Fruit fly (Drosophila melanogaster): ENCODE results near the gene CG31446.

The CG31446 gene

DNA sequence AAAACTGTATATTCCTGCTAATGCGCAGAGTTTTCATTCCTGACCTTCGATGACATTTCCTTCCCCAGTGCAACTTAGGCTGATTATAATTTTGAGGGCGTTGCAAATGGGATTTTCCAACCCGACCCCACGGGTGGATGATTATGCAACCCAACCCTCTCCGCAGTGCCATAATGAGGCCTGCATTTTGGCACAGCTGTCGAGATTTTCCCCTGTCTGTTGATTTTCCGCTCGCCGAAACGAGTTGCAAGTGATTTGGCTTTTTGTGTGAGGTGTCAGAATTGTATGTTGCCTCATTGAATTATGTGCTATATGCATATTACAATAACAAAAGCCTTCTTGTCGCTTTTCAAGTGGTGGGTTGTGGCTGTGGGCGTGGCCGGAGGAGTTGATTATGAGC lies 20.6 kb upstream of the CG31446 start:
- TF ChIP-seq pdm3 (GFP tag; optimal IDR thresholded peaks at IDR 0.05) (no peak), CG11902 (GFP tag; optimal IDR thresholded peaks at IDR 0.05) (no peak), Hr4 (GFP tag; optimal IDR thresholded peaks at IDR 0.05) (no peak), Hr38 (GFP tag; optimal IDR thresholded peaks at IDR 0.05) (no peak), spab (GFP tag; optimal IDR thresholded peaks at IDR 0.05) (no peak), CG15336 (GFP tag; IDR thresholded peaks at IDR 0.05) (no peak), CG6276 (GFP tag; optimal IDR thresholded peaks at IDR 0.05) (no peak), CG6163 (GFP tag; IDR thresholded peaks at IDR 0.05) (no peak), CG32006 (GFP tag; optimal IDR thresholded peaks at IDR 0.05) (no peak)

DNA sequence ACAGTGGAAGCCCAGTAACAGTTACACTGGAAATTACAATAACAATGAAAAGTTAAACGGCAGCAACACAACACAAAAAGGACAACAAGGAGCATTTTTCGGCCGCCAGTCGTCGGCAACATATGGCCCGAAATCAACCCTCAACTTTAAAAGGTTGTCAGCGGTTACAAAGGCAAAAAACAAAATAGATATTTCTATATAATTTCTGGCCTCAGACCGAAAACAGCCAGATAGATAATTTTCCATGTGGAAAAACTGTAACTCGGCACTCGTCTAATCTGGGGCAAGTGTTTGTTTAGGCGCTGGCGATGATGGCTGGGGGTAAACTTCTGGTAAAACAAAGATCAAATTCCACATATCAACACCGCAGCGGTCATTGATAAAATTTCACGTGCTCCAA lies 19.6 kb upstream of the CG31446 start:
- no peak for TF ChIP-seq CG15336 (GFP tag; IDR thresholded peaks at IDR 0.05)
- peak; percentile 31 for TF ChIP-seq fkh (GFP tag; optimal IDR thresholded peaks at IDR 0.05)

DNA sequence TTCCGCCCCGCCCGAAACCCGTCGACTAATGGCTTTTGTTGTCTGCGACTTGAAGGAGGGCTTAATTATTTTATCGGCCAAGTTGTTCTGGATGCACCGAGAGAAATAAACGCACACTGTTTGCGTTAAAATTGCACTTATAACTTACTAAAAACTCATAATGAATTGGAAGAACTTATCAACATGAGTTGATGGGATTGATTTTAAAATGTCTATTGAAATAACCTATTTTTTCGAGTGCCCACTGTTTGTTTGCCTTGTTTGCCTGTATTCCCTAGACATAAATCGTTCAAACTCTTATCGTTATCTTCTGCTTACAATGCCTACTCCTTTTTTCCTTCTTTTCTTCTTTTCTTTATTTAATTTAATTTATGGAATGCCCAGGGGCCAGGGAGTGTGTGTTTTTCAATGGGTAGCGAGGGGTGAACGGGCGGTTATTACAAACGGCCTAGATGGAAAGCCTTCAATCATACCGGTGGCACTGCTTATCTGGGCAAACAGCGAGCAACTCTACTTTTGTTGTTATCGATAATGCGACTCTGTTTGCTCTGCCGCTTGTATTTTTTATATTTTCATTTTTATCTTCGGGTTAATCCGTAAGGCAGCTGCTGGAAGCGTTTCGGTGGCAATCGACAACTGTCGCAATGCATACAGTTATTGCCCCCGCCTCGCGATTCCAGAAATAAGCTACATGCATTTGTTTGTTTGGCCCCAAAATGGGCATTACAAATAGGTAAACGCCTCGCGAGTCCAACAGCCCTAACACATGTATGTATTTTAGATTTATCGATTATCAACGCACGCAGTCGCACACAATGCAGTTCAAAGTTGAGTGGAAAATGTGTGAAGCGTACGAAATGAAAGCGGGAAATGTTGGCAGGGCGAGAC lies 16.5 kb upstream of the CG31446 start:
- TF ChIP-seq Blimp-1 (GFP tag; optimal IDR thresholded peaks at IDR 0.05) (no peak), Sox14 (GFP tag; optimal IDR thresholded peaks at IDR 0.05) (peak; percentile 41), dac (GFP tag; optimal IDR thresholded peaks at IDR 0.05) (no peak), svp (GFP tag) (peak; percentile 68), CG10669 (GFP tag; optimal IDR thresholded peaks at IDR 0.05) (peak; percentile 15), Hr39 (GFP tag; optimal IDR thresholded peaks at IDR 0.05) (peak; percentile 20), dsx (GFP tag; optimal IDR thresholded peaks at IDR 0.05; ENCODE audit: poor library complexity, severe bottlenecking) (peak; percentile 16), Hr4 (GFP tag; optimal IDR thresholded peaks at IDR 0.05) (peak; percentile 49), Smox (GFP tag; optimal IDR thresholded peaks at IDR 0.05) (no peak), CG6276 (GFP tag; optimal IDR thresholded peaks at IDR 0.05) (no peak), CG32006 (GFP tag; optimal IDR thresholded peaks at IDR 0.05) (peak; percentile 59), cyc (GFP tag; optimal IDR thresholded peaks at IDR 0.05) (no peak), esn (GFP tag; optimal IDR thresholded peaks at IDR 0.05) (peak; percentile 27), Lpt (GFP tag; optimal IDR thresholded peaks at IDR 0.05) (no peak), topi (GFP tag; optimal IDR thresholded peaks at IDR 0.05) (peak; percentile 16), acj6 (GFP tag; optimal IDR thresholded peaks at IDR 0.05) (peak; percentile 38), CG8319 (GFP tag; optimal IDR thresholded peaks at IDR 0.05) (no peak), eg (GFP tag; IDR thresholded peaks at IDR 0.05) (peak; percentile 49), Ets21C (GFP tag; optimal IDR thresholded peaks at IDR 0.05) (no peak), CG7368 (GFP tag; optimal IDR thresholded peaks at IDR 0.05) (no peak), achi (GFP tag; optimal IDR thresholded peaks at IDR 0.05) (peak; percentile 38), CG8119 (GFP tag; IDR thresholded peaks at IDR 0.05) (0 out of 3 replicates have a peak, but pooled peaks have one; percentile 21), CG8632 (GFP tag; optimal IDR thresholded peaks at IDR 0.05) (peak; percentile 53), CG4318 (GFP tag; optimal IDR thresholded peaks at IDR 0.05) (no peak), salr (GFP tag; optimal IDR thresholded peaks at IDR 0.05) (peak in 1 of 2 experiments; percentile 45), CG34406 (GFP tag; optimal IDR thresholded peaks at IDR 0.05) (peak; percentile 54), Met (GFP tag; optimal IDR thresholded peaks at IDR 0.05) (no peak), fd85E (GFP tag; optimal IDR thresholded peaks at IDR 0.05) (no peak), ss (GFP tag; optimal IDR thresholded peaks at IDR 0.05) (peak in 1 of 2 experiments; percentile 22), Eip75B (GFP tag; optimal IDR thresholded peaks at IDR 0.05) (peak; percentile 47), Gug (GFP tag; IDR thresholded peaks at IDR 0.05) (peak; percentile 75; the same call in 1 of the 2 replicates), OdsH (GFP tag; optimal IDR thresholded peaks at IDR 0.05) (peak; percentile 50), Hr38 (GFP tag; optimal IDR thresholded peaks at IDR 0.05) (no peak), Ets96B (tag; optimal IDR thresholded peaks at IDR 0.05) (peak; percentile 24), CG3919 (GFP tag; optimal IDR thresholded peaks at IDR 0.05) (peak; percentile 22), CG10631 (GFP tag; optimal IDR thresholded peaks at IDR 0.05) (peak; percentile 46), CG15336 (GFP tag; IDR thresholded peaks at IDR 0.05) (0 out of 2 replicates have a peak, but pooled peaks have one; percentile 14), CG6808 (GFP tag; optimal IDR thresholded peaks at IDR 0.05) (peak; percentile 0), Eip93F (GFP tag; optimal IDR thresholded peaks at IDR 0.05) (no peak), pdm3 (GFP tag; optimal IDR thresholded peaks at IDR 0.05) (peak; percentile 46), CG3032 (tag; optimal IDR thresholded peaks at IDR 0.05) (peak; percentile 44)

All from whole organism, prepupa.